Worm (Caenorhabditis elegans): Measurements from ENCODE around the gene C12D12.3.

C12D12.3 gene

ce11 chrX:3488993-3489392 is at the start of gene C12D12.3:
Gene C12D12.3 (plus strand): TSS chrX:3489293.
- TF ChIP-seq rnt-1 (tag; optimal IDR thresholded peaks at IDR 0.05) (no peak), pha-2 (tag; optimal IDR thresholded peaks at IDR 0.05) (no peak), ceh-30 (tag; optimal IDR thresholded peaks at IDR 0.05) (no peak), hlh-6 (tag; optimal IDR thresholded peaks at IDR 0.05) (no peak), ahr-1 (tag; optimal IDR thresholded peaks at IDR 0.05) (no peak), sox-4 (tag; optimal IDR thresholded peaks at IDR 0.05) (no peak), ceh-48 (tag; optimal IDR thresholded peaks at IDR 0.05) (no peak), lin-11 (tag; optimal IDR thresholded peaks at IDR 0.05) (no peak), K02D7.2 (tag; optimal IDR thresholded peaks at IDR 0.05) (no peak), fkh-10 (GFP tag; optimal IDR thresholded peaks at IDR 0.05) (no peak), F13H6.1 (tag; optimal IDR thresholded peaks at IDR 0.05) (no peak), ceh-18 (tag; optimal IDR thresholded peaks at IDR 0.05) (no peak), elt-4 (tag; optimal IDR thresholded peaks at IDR 0.05) (no peak), ceh-34 (tag; optimal IDR thresholded peaks at IDR 0.05) (no peak), ama-1 (optimal IDR thresholded peaks at IDR 0.05) (no peak)

DNA sequence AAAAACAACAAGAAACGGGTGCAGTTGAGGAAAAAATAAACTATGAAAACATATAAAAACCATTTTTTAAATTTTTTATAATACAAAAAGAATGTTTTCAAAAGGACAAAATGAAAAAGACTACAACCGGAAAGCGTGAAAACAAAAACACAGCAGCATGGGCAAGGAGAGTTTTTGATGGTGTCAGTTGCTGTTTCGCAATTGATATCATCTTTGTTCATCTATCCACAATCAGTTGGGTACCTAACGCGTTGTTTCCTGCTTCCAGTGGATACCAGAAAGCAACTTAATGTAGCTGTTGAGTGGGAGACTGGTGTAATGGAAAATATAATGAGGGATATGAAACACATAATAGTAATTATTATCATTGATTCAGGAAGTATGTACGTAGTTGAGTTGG is 49.3 kb upstream of the C12D12.3 start:
- no peak for TF ChIP-seq ceh-14 (tag; optimal IDR thresholded peaks at IDR 0.05)
- no peak for TF ChIP-seq sdc-2 (tag; optimal IDR thresholded peaks at IDR 0.05)
- TF ChIP-seq hlh-8 (tag; optimal IDR thresholded peaks at IDR 0.05), result no peak
- TF ChIP-seq hlh-13 (GFP tag; optimal IDR thresholded peaks at IDR 0.05), result no peak
- TF ChIP-seq fkh-6 (tag; optimal IDR thresholded peaks at IDR 0.05), result no peak
- no peak for TF ChIP-seq syd-9 (tag; optimal IDR thresholded peaks at IDR 0.05)
- TF ChIP-seq rnt-1 (tag; optimal IDR thresholded peaks at IDR 0.05), result no peak
- no peak for TF ChIP-seq tbx-2 (tag; optimal IDR thresholded peaks at IDR 0.05)
- TF ChIP-seq elt-4 (tag; optimal IDR thresholded peaks at IDR 0.05), result no peak
- no peak for TF ChIP-seq lim-6 (tag; optimal IDR thresholded peaks at IDR 0.05)
- no peak for TF ChIP-seq ttx-3 (tag; optimal IDR thresholded peaks at IDR 0.05)
- TF ChIP-seq mec-3 (tag; optimal IDR thresholded peaks at IDR 0.05; ENCODE audit: borderline replicate concordance), result no peak

DNA sequence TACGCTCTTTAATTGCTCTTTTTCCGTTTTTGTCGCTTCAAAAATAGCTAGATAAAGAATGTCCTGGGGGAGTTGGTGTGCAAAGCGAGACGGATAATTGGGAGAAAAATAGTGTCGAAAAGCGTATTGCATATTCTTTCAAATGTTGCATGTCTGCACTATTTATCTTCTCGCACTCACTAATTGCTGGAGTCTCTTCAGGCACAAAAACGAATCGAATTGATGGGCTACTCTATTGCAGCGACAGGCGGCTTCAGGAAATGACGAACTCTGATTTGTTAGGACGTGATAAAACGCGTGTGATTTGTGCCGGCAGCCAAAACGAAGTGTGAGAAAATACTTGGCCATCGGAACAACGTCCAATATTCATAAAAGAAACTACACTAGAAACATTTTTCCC is 48.8 kb upstream of the C12D12.3 start:
- TF ChIP-seq rnt-1 (tag; optimal IDR thresholded peaks at IDR 0.05) (peak; percentile 6), ama-1 (optimal IDR thresholded peaks at IDR 0.05) (no peak), sox-2 (GFP tag; IDR thresholded peaks at IDR 0.05) (no peak), unc-55 (GFP tag; optimal IDR thresholded peaks at IDR 0.05) (peak; percentile 55)

ce11 chrX:3441539-3441938 is 47.6 kb upstream of the C12D12.3 start, which contains the start of gene ZK813.3:
Gene ZK813.3 (plus strand): TSS chrX:3441839.
- TF ChIP-seq ceh-9 (tag; optimal IDR thresholded peaks at IDR 0.05), result no peak
- no peak for TF ChIP-seq dve-1 (tag; optimal IDR thresholded peaks at IDR 0.05)
- TF ChIP-seq sdc-2 (tag; optimal IDR thresholded peaks at IDR 0.05), result no peak
- no peak for TF ChIP-seq mec-3 (tag; optimal IDR thresholded peaks at IDR 0.05; ENCODE audit: borderline replicate concordance)
- TF ChIP-seq rnt-1 (tag; optimal IDR thresholded peaks at IDR 0.05), result no peak
- no peak for TF ChIP-seq nhr-11 (tag; optimal IDR thresholded peaks at IDR 0.05)

DNA sequence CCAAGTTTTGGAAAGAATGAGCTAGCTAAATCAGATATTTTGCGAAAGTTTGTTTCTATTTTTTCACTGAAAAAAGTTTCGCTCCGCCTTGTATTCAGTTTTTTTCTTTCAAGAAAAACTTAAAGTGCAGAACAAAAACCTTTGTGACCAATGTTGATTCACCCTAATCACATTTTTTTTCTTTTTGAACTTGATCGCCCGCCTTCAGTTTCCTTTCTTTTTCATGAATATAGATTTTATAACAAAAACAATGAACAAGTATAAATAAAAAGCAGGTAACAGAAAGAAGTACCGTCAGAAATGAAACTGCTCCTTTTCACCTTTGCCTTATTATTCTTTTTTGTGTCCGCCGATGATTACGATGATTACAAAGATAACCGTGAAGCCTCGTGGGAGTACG is 45.6 kb upstream of the C12D12.3 start, which contains the start of gene ZK813.2:
Gene ZK813.2 (plus strand): TSS at position 301 of the 400 bp plus-strand sequence.
- TF ChIP-seq unc-3 (GFP tag; conservative IDR thresholded peaks at IDR 0.05) (no peak), unc-3 (tag; optimal IDR thresholded peaks at IDR 0.05) (no peak), odd-2 (tag; optimal IDR thresholded peaks at IDR 0.05) (no peak), pha-2 (tag; optimal IDR thresholded peaks at IDR 0.05) (no peak), tbx-7 (tag; optimal IDR thresholded peaks at IDR 0.05) (no peak), syd-9 (tag; optimal IDR thresholded peaks at IDR 0.05) (no peak), ceh-34 (tag; optimal IDR thresholded peaks at IDR 0.05) (no peak), ceh-22 (tag; optimal IDR thresholded peaks at IDR 0.05) (no peak), ceh-18 (tag; optimal IDR thresholded peaks at IDR 0.05) (no peak), ama-1 (optimal IDR thresholded peaks at IDR 0.05) (no peak), dve-1 (tag; optimal IDR thresholded peaks at IDR 0.05) (no peak)
